Fruit fly (Drosophila melanogaster) whole organism, embryonic: ENCODE measurements around the gene mask.

Experiments
- CG10543 ChIP-seq: fragments of 200-800 bp; sonication (Bioruptor generic); optimal IDR thresholded peaks from 3 replicates; lab custom pipeline; 2017; ENCODE audit warnings: missing biosample characterization, mild to moderate bottlenecking, missing genetic modification characterization, moderate library complexity
- CG11504 ChIP-seq: fragments of 200-800 bp; sonication (Bioruptor generic); optimal IDR thresholded peaks from 3 replicates; lab custom pipeline; 2019; ENCODE audit warnings: missing biosample characterization, mild to moderate bottlenecking, missing genetic modification characterization, moderate library complexity
- CG12071 ChIP-seq: fragments of 200-800 bp; sonication (Bioruptor generic); optimal IDR thresholded peaks from 3 replicates; lab custom pipeline; 2018; ENCODE audit warnings: missing biosample characterization, mild to moderate bottlenecking, missing genetic modification characterization
- CG14860 ChIP-seq: fragments of 200-800 bp; sonication (Bioruptor generic); IDR thresholded peaks from 3 replicates; pipeline ENCODE4 v1.3.6; 2022; ENCODE audit warnings: missing biosample characterization, missing genetic modification characterization; ENCODE audit not compliant: partially characterized antibody
- CG15011 ChIP-seq: fragments of 200-800 bp; sonication (Bioruptor generic); optimal IDR thresholded peaks from 3 replicates; lab custom pipeline; 2018; ENCODE audit warnings: missing biosample characterization, mild to moderate bottlenecking, missing genetic modification characterization
- CG17385 ChIP-seq: fragments of 200-800 bp; sonication (Bioruptor generic); optimal IDR thresholded peaks from 3 replicates; lab custom pipeline; 2018; ENCODE audit warnings: missing biosample characterization, mild to moderate bottlenecking, missing genetic modification characterization
- CG31224 ChIP-seq: fragments of 200-800 bp; sonication (Bioruptor generic); IDR thresholded peaks from 2 replicates; pipeline ENCODE4 v1.3.6; 2022; ENCODE audit warnings: missing biosample characterization, missing genetic modification characterization
- CG32767 ChIP-seq: fragments of 200-800 bp; sonication (Bioruptor generic); IDR thresholded peaks from 2 replicates; pipeline ENCODE4 v1.3.6; 2022; ENCODE audit warnings: missing biosample characterization, missing genetic modification characterization
- CG4360 ChIP-seq: fragments of 200-800 bp; sonication (Bioruptor generic); IDR thresholded peaks from 2 replicates; pipeline ENCODE4 v1.3.6; 2022; ENCODE audit warnings: missing biosample characterization, missing genetic modification characterization
- CG4424 ChIP-seq: fragments of 200-800 bp; sonication (Bioruptor generic); optimal IDR thresholded peaks from 3 replicates; lab custom pipeline; 2016; ENCODE audit warnings: missing biosample characterization, missing genetic modification characterization
- CG6689 ChIP-seq: fragments of 200-800 bp; sonication (Bioruptor generic); IDR thresholded peaks from 2 replicates; pipeline ENCODE4 v1.3.6; 2022; ENCODE audit warnings: missing biosample characterization, missing genetic modification characterization
- CG6854 ChIP-seq: fragments of 200-800 bp; sonication (Bioruptor generic); optimal IDR thresholded peaks from 3 replicates; lab custom pipeline; 2017; ENCODE audit warnings: missing biosample characterization, mild to moderate bottlenecking, missing genetic modification characterization
- CG7987 ChIP-seq: fragments of 200-800 bp; sonication (Bioruptor generic); optimal IDR thresholded peaks from 2 replicates; lab custom pipeline; 2018; ENCODE audit warnings: missing biosample characterization, mild to moderate bottlenecking, missing genetic modification characterization, moderate library complexity
- Camta ChIP-seq: fragments of 200-800 bp; sonication (Bioruptor generic); optimal IDR thresholded peaks from 2 replicates; lab custom pipeline; 2016; ENCODE audit warnings: missing biosample characterization, missing genetic modification characterization
- Chrac-16 ChIP-seq: fragments of 200-800 bp; sonication (Bioruptor generic); optimal IDR thresholded peaks from 3 replicates; lab custom pipeline; 2016; ENCODE audit warnings: missing biosample characterization, missing genetic modification characterization
- CkIIα-i1 ChIP-seq: fragments of 200-800 bp; sonication (Bioruptor generic); IDR thresholded peaks from 2 replicates; pipeline ENCODE4 v1.3.6; 2022; ENCODE audit warnings: missing biosample characterization, missing genetic modification characterization
- Drgx ChIP-seq: fragments of 200-800 bp; sonication (Bioruptor generic); IDR thresholded peaks from 2 replicates; pipeline ENCODE4 v1.3.6; 2022; ENCODE audit warnings: missing biosample characterization, missing genetic modification characterization
- E2f1 ChIP-seq: fragments of 200-800 bp; sonication (Bioruptor generic); IDR thresholded peaks from 2 replicates; pipeline ENCODE4 v1.3.6; 2022; ENCODE audit warnings: missing biosample characterization, missing genetic modification characterization
- Ets97D ChIP-seq: fragments of 200-800 bp; sonication (Bioruptor generic); optimal IDR thresholded peaks from 3 replicates; lab custom pipeline; 2016; ENCODE audit warnings: missing biosample characterization, missing genetic modification characterization
- Hand ChIP-seq: fragments of 200-800 bp; sonication (Bioruptor generic); optimal IDR thresholded peaks from 2 replicates; lab custom pipeline; 2017; ENCODE audit warnings: mild to moderate bottlenecking, missing biosample characterization, missing genetic modification reagents, missing genetic modification characterization
- HmgD ChIP-seq: fragments of 200-800 bp; sonication (Bioruptor generic); optimal IDR thresholded peaks from 3 replicates; lab custom pipeline; 2016; ENCODE audit warnings: missing biosample characterization, missing genetic modification characterization
- Med ChIP-seq: fragments of 200-800 bp; sonication (Bioruptor generic); peaks from one replicate; lab custom pipeline; 2016; ENCODE audit warnings: missing biosample characterization, missing genetic modification characterization, mild to moderate bottlenecking, inconsistent platforms, moderate library complexity
- Opbp ChIP-seq: fragments of 200-800 bp; sonication (Bioruptor generic); IDR thresholded peaks from 3 replicates; pipeline ENCODE4 v1.3.6; 2022; ENCODE audit warnings: missing biosample characterization, missing genetic modification characterization; ENCODE audit not compliant: partially characterized antibody
- Optix ChIP-seq: fragments of 200-800 bp; sonication (Bioruptor generic); IDR thresholded peaks from 3 replicates; pipeline ENCODE4 v1.3.6; 2022; ENCODE audit warnings: missing biosample characterization, missing genetic modification characterization
- Poxn ChIP-seq: fragments of 200-800 bp; sonication (Bioruptor generic); IDR thresholded peaks from 2 replicates; pipeline ENCODE4 v1.3.6; 2022; ENCODE audit warnings: missing biosample characterization, missing genetic modification characterization
- Ptx1 ChIP-seq: fragments of 200-800 bp; sonication (Bioruptor generic); IDR thresholded peaks from 2 replicates; pipeline ENCODE4 v1.3.6; 2022; ENCODE audit warnings: missing biosample characterization, missing genetic modification characterization
- Side ChIP-seq: fragments of 200-800 bp; sonication (Bioruptor generic); optimal IDR thresholded peaks from 2 replicates; lab custom pipeline; 2016; ENCODE audit warnings: missing biosample characterization, missing genetic modification characterization
- ac ChIP-seq: fragments of 200-800 bp; sonication (Bioruptor generic); optimal IDR thresholded peaks from 3 replicates; lab custom pipeline; 2017; ENCODE audit warnings: missing biosample characterization, mild to moderate bottlenecking, missing genetic modification characterization
- al ChIP-seq: fragments of 200-800 bp; sonication (Bioruptor generic); IDR thresholded peaks from 2 replicates; pipeline ENCODE4 v1.3.6; 2022; ENCODE audit warnings: missing biosample characterization, missing genetic modification characterization
- ara ChIP-seq: fragments of 200-800 bp; sonication (Bioruptor generic); IDR thresholded peaks from 2 replicates; pipeline ENCODE4 v1.3.6; 2022; ENCODE audit warnings: missing biosample characterization, missing genetic modification characterization
- bsh ChIP-seq, 2 experiments: fragments of 200-800 bp; sonication (Bioruptor generic); optimal IDR thresholded peaks; 2 replicates each; lab custom pipeline; 2017 to 2018; ENCODE audit warnings: mild to moderate bottlenecking in 2 of 2, missing biosample characterization in 2 of 2, missing genetic modification characterization in 2 of 2, moderate library complexity in 1 of 2
- caup ChIP-seq: fragments of 200-800 bp; sonication (Bioruptor generic); optimal IDR thresholded peaks from 3 replicates; lab custom pipeline; 2017; ENCODE audit warnings: missing biosample characterization, mild to moderate bottlenecking, missing genetic modification characterization, moderate library complexity; ENCODE audit not compliant: severe bottlenecking
- emc ChIP-seq: fragments of 200-800 bp; sonication (Bioruptor generic); optimal IDR thresholded peaks from 2 replicates; lab custom pipeline; 2016; ENCODE audit warnings: missing biosample characterization, missing genetic modification characterization
- gcm2 ChIP-seq: fragments of 200-800 bp; sonication (Bioruptor generic); optimal IDR thresholded peaks from 2 replicates; lab custom pipeline; 2016; ENCODE audit warnings: missing biosample characterization, missing genetic modification characterization
- jigr1 ChIP-seq: fragments of 200-800 bp; sonication (Bioruptor generic); IDR thresholded peaks from 3 replicates; pipeline ENCODE4 v1.3.6; 2022; ENCODE audit warnings: missing biosample characterization, missing genetic modification characterization
- lola ChIP-seq, 3 experiments: fragments of >200 bp in 2 of 3; fragments of 200-800 bp in 1 of 3; sonication (Bioruptor generic) in 1 of 3; optimal IDR thresholded peaks; 2 replicates each; lab custom pipeline; 2017 to 2019; ENCODE audit warnings: missing biosample characterization in 3 of 3, missing genetic modification characterization in 3 of 3, mild to moderate bottlenecking in 1 of 3, moderate library complexity in 1 of 3
- nerfin-1 ChIP-seq: fragments of 200-800 bp; sonication (Bioruptor generic); optimal IDR thresholded peaks from 3 replicates; lab custom pipeline; 2019; ENCODE audit warnings: missing biosample characterization, mild to moderate bottlenecking, missing genetic modification characterization, moderate library complexity
- nom ChIP-seq: fragments of 200-800 bp; sonication (Bioruptor generic); optimal IDR thresholded peaks from 2 replicates; lab custom pipeline; 2017; ENCODE audit warnings: missing biosample characterization, missing genetic modification characterization, mild to moderate bottlenecking, moderate library complexity, missing genetic modification reagents
- pb ChIP-seq: fragments of 200-800 bp; sonication (Bioruptor generic); optimal IDR thresholded peaks from 3 replicates; lab custom pipeline; 2016; ENCODE audit warnings: missing biosample characterization, missing genetic modification characterization
- salm ChIP-seq: fragments of 200-800 bp; sonication (Bioruptor generic); optimal IDR thresholded peaks from 2 replicates; lab custom pipeline; 2018; ENCODE audit warnings: missing biosample characterization, mild to moderate bottlenecking, missing genetic modification characterization
- sens-2 ChIP-seq: fragments of 200-800 bp; sonication (Bioruptor generic); IDR thresholded peaks from 2 replicates; pipeline ENCODE4 v1.3.6; 2022; ENCODE audit warnings: missing biosample characterization, missing genetic modification characterization
- seq ChIP-seq: fragments of 200-800 bp; sonication (Bioruptor generic); IDR thresholded peaks from 2 replicates; pipeline ENCODE4 v1.3.6; 2022; ENCODE audit warnings: missing biosample characterization, missing genetic modification characterization
- slp2 ChIP-seq: fragments of 200-800 bp; sonication (Bioruptor generic); optimal IDR thresholded peaks from 2 replicates; lab custom pipeline; 2016; ENCODE audit warnings: missing biosample characterization, missing genetic modification characterization
- sr ChIP-seq: fragments of 200-800 bp; sonication (Bioruptor generic); IDR thresholded peaks from 3 replicates; pipeline ENCODE4 v1.3.6; 2022; ENCODE audit warnings: missing biosample characterization, missing genetic modification characterization
- stc ChIP-seq: fragments of 200-800 bp; sonication (Bioruptor generic); IDR thresholded peaks from 2 replicates; pipeline ENCODE4 v1.3.6; 2022; ENCODE audit warnings: missing biosample characterization, missing genetic modification characterization
- twi ChIP-seq: fragments of 200-800 bp; optimal IDR thresholded peaks from 2 replicates; lab custom pipeline; 2019; ENCODE audit warnings: missing biosample characterization, mild to moderate bottlenecking, missing genetic modification characterization, moderate library complexity
- vfl ChIP-seq: fragments of 200-800 bp; sonication (Bioruptor generic); optimal IDR thresholded peaks from 2 replicates; lab custom pipeline; 2016; ENCODE audit warnings: missing biosample characterization, missing genetic modification characterization
- vnd ChIP-seq: fragments of 200-800 bp; sonication (Bioruptor generic); IDR thresholded peaks from 3 replicates; pipeline ENCODE4 v1.3.6; 2022; ENCODE audit warnings: missing biosample characterization, missing genetic modification characterization; ENCODE audit not compliant: partially characterized antibody
- zfh2 ChIP-seq: fragments of 200-800 bp; sonication (Bioruptor generic); optimal IDR thresholded peaks from 2 replicates; lab custom pipeline; 2016; ENCODE audit warnings: missing biosample characterization, missing genetic modification characterization

Gene mask

DNA sequence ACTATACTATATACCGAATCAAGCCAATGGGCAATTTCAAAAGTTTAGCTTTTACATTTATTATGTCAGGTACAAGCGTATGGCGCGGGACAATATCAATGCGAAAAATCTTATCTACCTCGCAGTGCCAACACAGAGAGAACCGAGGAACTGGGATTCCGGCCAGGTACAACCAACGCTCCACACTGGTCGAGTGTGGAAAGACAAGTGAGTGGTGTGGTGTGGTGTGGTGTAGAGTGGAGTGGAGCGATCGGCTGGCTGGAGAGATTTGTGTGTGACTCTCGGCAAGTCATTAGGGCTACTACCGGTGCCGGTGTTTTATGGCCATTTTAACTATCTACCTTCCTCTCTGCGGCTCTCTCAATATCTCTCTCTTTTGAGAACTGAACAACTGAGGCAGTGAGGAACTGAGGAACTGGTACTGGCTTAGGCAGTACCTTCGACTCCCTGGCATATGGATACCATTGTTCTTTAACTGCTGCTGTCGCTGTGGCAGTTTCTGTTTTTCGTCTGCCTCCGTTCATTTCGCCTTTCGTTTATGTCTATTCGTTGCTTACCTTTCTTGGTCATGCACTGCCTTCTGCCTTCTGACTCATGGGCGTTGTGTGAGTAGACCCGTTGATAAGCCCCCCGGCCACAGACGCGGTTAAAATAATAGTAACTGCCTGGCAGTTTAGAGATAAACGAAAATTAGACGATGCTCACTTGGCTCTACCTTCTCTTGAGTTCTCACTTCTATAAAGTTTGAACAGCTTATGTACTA lies 29.1 kb downstream of the mask start (continued):
- TF ChIP-seq Chrac-16 (peak; percentile 91), nerfin-1 (tag; lab: Kevin White, UChicago) (peak; percentile 79), stc (GFP tag; lab: Robert Waterston, UW) (peak; percentile 82), Optix (GFP tag; lab: Robert Waterston, UW) (peak; percentile 74), Ptx1 (GFP tag; lab: Robert Waterston, UW) (peak; percentile 89), CG4360 (GFP tag; lab: Robert Waterston, UW) (no peak), Drgx (GFP tag; lab: Robert Waterston, UW) (peak; percentile 93), CG12071 (peak; percentile 88), sr (GFP tag; lab: Robert Waterston, UW) (peak; percentile 68; the same call in 1 of the 3 replicates), CG4424 (peak; percentile 88), vfl (GFP tag; lab: Kevin White, UChicago) (peak; percentile 87), CG15011 (peak; percentile 84), Side (GFP tag; lab: Kevin White, UChicago) (peak; percentile 93), twi (tag; lab: Kevin White, UChicago) (peak; percentile 74), vnd (GFP tag; lab: Robert Waterston, UW) (no peak), Ets97D (peak; percentile 61), salm (tag; lab: Kevin White, UChicago) (peak; percentile 72), Opbp (no peak), CG6689 (peak; percentile 88), CG17385 (peak; percentile 85), nom (GFP tag; lab: Kevin White, UChicago) (peak; percentile 89), slp2 (GFP tag; lab: Kevin White, UChicago) (peak; percentile 84), CkIIα-i1 (GFP tag; lab: Robert Waterston, UW) (no peak), CG32767 (GFP tag; lab: Robert Waterston, UW) (peak; percentile 83), al (GFP tag; lab: Robert Waterston, UW) (peak; percentile 85), bsh (GFP tag; optimal IDR thresholded peaks at IDR 0.05; lab: Kevin White, UChicago) (peak; percentile 83 to 92), Camta (peak; percentile 85), zfh2 (GFP tag; lab: Kevin White, UChicago) (peak; percentile 95), ara (peak; percentile 92), CG7987 (GFP tag; lab: Kevin White, UChicago) (peak; percentile 81), caup (GFP tag; lab: Kevin White, UChicago) (peak; percentile 87), Poxn (GFP tag; lab: Robert Waterston, UW) (peak; percentile 74; the same call in 1 of the 2 replicates), gcm2 (peak; percentile 79), CG31224 (GFP tag; lab: Robert Waterston, UW) (peak; percentile 81), CG11504 (tag; lab: Kevin White, UChicago) (peak; percentile 91), CG6854 (GFP tag; lab: Kevin White, UChicago) (peak; percentile 79), ac (GFP tag; lab: Kevin White, UChicago) (peak; percentile 78), pb (GFP tag; lab: Kevin White, UChicago) (peak; percentile 78), lola (GFP tag; optimal IDR thresholded peaks at IDR 0.05; lab: Kevin White, UChicago) (peak in 1 of 3 experiments; percentile 83), HmgD (GFP tag; lab: Kevin White, UChicago) (peak; percentile 49), sens-2 (GFP tag; lab: Robert Waterston, UW) (peak; percentile 76), seq (GFP tag; lab: Robert Waterston, UW) (no peak; the same call in 1 of the 2 replicates), E2f1 (GFP tag; lab: Robert Waterston, UW) (peak; percentile 85), jigr1 (GFP tag; lab: Robert Waterston, UW) (peak; percentile 49; the same call in 2 of the 3 replicates), Hand (GFP tag; lab: Kevin White, UChicago) (peak; percentile 75), Med (peak; percentile 99), emc (GFP tag; lab: Kevin White, UChicago) (peak; percentile 81), CG10543 (GFP tag; lab: Kevin White, UChicago) (peak; percentile 60), CG14860 (GFP tag; lab: Robert Waterston, UW) (no peak)
